Worm (Caenorhabditis elegans) whole organism, young adult: ENCODE data around the gene C48D1.5.

Experiments used
- F37B4.10 ChIP-seq: fragments of 200-800 bp; sonication (Bioruptor generic); IDR thresholded peaks from 2 replicates; pipeline ENCODE4 v1.3.6; 2022; ENCODE audit warnings: missing genetic modification characterization, missing compliant biosample characterization
- ama-1 ChIP-seq, 3 experiments: fragments of 150-350 bp in 1 of 3; sonication (generic microtip) in 2 of 3; optimal IDR thresholded peaks; 2 replicates each; lab custom pipeline; 2014 to 2018; ENCODE audit warnings: missing biosample characterization in 2 of 3, missing genetic modification characterization in 2 of 3, missing genetic modification reagents in 2 of 3
- ekl-4 ChIP-seq: fragments of 200-800 bp; sonication (Bioruptor generic); IDR thresholded peaks from 2 replicates; pipeline ENCODE4 v1.3.6; 2022; ENCODE audit warnings: missing genetic modification reagents, missing genetic modification characterization, missing compliant biosample characterization
- lin-54 ChIP-seq: fragments of 200-800 bp; sonication (Bioruptor generic); optimal IDR thresholded peaks from 2 replicates; lab custom pipeline; 2018; ENCODE audit warnings: mild to moderate bottlenecking, missing genetic modification characterization, missing compliant biosample characterization
- nfya-2 ChIP-seq: fragments of 200-800 bp; sonication (Bioruptor generic); IDR thresholded peaks from 2 replicates; pipeline ENCODE4 v1.3.6; 2022; ENCODE audit warnings: missing genetic modification reagents, missing genetic modification characterization, missing compliant biosample characterization
- nhr-80 ChIP-seq: sonication (generic microtip); optimal IDR thresholded peaks from 2 replicates; lab custom pipeline; 2016; ENCODE audit warnings: missing genetic modification characterization, missing compliant biosample characterization
- sdz-38 ChIP-seq: sonication (generic microtip); optimal IDR thresholded peaks from 2 replicates; lab custom pipeline; 2016; ENCODE audit warnings: missing genotype, missing genetic modification characterization, missing compliant biosample characterization
- sptf-2 ChIP-seq: fragments of 200-800 bp; sonication (Bioruptor generic); optimal IDR thresholded peaks from 2 replicates; lab custom pipeline; 2018; ENCODE audit warnings: mild to moderate bottlenecking, missing genetic modification characterization, missing compliant biosample characterization

- no peak for TF ChIP-seq F37B4.10
- no peak for TF ChIP-seq nfya-2 (GFP tag; lab: Robert Waterston, UW)
- no peak for TF ChIP-seq sdz-38 (tag; lab: Kevin White, UChicago)
- TF ChIP-seq nhr-80 (tag; lab: Kevin White, UChicago), result no peak
- TF ChIP-seq sptf-2 (GFP tag; lab: Kevin White, UChicago), result no peak
- no peak for TF ChIP-seq ekl-4 (GFP tag; lab: Robert Waterston, UW)
- no peak for TF ChIP-seq ama-1 (optimal IDR thresholded peaks at IDR 0.05; lab: Kevin White, UChicago)
- no peak for TF ChIP-seq ama-1 (GFP tag; optimal IDR thresholded peaks at IDR 0.05; lab: Kevin White, UChicago)
- no peak for TF ChIP-seq lin-54 (GFP tag; lab: Kevin White, UChicago)
These were observed 50.7 kb downstream of the C48D1.5 start, which contains the start of gene unc-26 for ce11 chrIV:13272494-13272893.
